Worm (Caenorhabditis elegans) whole organism, L1 larva: ENCODE results near the gene twk-31.

Experiments used
- hlh-17 ChIP-seq: fragments of 200-800 bp; sonication (Bioruptor generic); optimal IDR thresholded peaks from 2 replicates; lab custom pipeline; 2018; ENCODE audit warnings: missing genetic modification characterization, mild to moderate bottlenecking, missing compliant biosample characterization, moderate library complexity, borderline replicate concordance
- lin-13 ChIP-seq: fragments of 150-350 bp; optimal IDR thresholded peaks from 2 replicates; lab custom pipeline; 2014; ENCODE audit warnings: missing biosample characterization, missing genetic modification reagents, missing genetic modification characterization
- nhr-85 ChIP-seq: sonication (generic microtip); peaks from one replicate; lab custom pipeline; 2016; ENCODE audit warnings: missing genetic modification characterization, inconsistent platforms, missing compliant biosample characterization

twk-31 gene

DNA sequence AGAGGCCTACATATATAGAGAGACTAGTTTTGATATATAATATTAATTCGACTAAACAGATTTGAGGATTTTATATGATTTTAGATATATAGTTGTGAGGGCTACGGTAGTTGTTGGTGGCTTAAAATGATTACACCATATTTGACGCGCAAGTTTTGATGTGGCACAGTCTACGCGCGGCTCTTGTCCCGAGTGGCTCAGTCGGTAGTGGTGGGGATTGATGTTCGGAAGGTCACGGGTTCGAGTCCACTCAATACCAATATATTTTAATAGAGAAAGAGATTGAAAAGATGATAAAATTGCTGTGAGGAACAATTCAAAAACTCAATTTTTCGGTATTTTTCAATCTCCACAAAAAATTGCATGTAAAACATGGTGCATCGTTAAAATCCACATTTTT lies 62.4 kb downstream of the twk-31 start:
- TF ChIP-seq nhr-85 (tag; lab: Kevin White, UChicago) (peak; percentile 11), hlh-17 (GFP tag; lab: Kevin White, UChicago) (no peak), lin-13 (GFP tag; lab: Kevin White, UChicago) (no peak)
